Worm (Caenorhabditis elegans) whole organism, L3 larva: Measurements from ENCODE around the gene srh-218.

Experiments used
- ama-1 ChIP-seq: fragments of 150-350 bp; optimal IDR thresholded peaks from 2 replicates; lab custom pipeline; 2018
- ceh-28 ChIP-seq: fragments of 150-350 bp; optimal IDR thresholded peaks from 2 replicates; lab custom pipeline; 2014; ENCODE audit warnings: missing biosample characterization, missing genetic modification reagents, missing genetic modification characterization
- ceh-9 ChIP-seq: sonication (generic microtip); optimal IDR thresholded peaks from 2 replicates; lab custom pipeline; 2018; ENCODE audit warnings: missing biosample characterization, missing genetic modification characterization
- daf-12 ChIP-seq: fragments of 150-350 bp; optimal IDR thresholded peaks from 2 replicates; lab custom pipeline; 2014; ENCODE audit warnings: missing biosample characterization, missing genetic modification reagents, missing genetic modification characterization
- elt-2 ChIP-seq: sonication (generic microtip); optimal IDR thresholded peaks from 2 replicates; lab custom pipeline; 2016; ENCODE audit warnings: missing genetic modification reagents, mild to moderate bottlenecking, missing genetic modification characterization, missing compliant biosample characterization
- elt-3 ChIP-seq, 3 experiments: fragments of 150-350 bp in 1 of 3; sonication (generic microtip) in 2 of 3; optimal IDR thresholded peaks; 2 replicates in 2 of 3; 4 replicates in 1 of 3; lab custom pipeline; 2014 to 2017; ENCODE audit warnings: missing biosample characterization in 3 of 3, missing genetic modification characterization in 3 of 3
- lin-15B ChIP-seq: fragments of 150-350 bp; optimal IDR thresholded peaks from 2 replicates; lab custom pipeline; 2014; ENCODE audit warnings: missing biosample characterization, missing genetic modification characterization
- nhr-11 ChIP-seq: fragments of 150-350 bp; optimal IDR thresholded peaks from 2 replicates; lab custom pipeline; 2014; ENCODE audit warnings: missing biosample characterization, missing genetic modification characterization
- pqm-1 ChIP-seq: fragments of 150-350 bp; optimal IDR thresholded peaks from 2 replicates; lab custom pipeline; 2017; ENCODE audit warnings: missing biosample characterization, missing genetic modification characterization, inconsistent platforms
- unc-39 ChIP-seq: sonication (generic microtip); optimal IDR thresholded peaks from 4 replicates; lab custom pipeline; 2017; ENCODE audit warnings: missing biosample characterization, missing genetic modification characterization

DNA sequence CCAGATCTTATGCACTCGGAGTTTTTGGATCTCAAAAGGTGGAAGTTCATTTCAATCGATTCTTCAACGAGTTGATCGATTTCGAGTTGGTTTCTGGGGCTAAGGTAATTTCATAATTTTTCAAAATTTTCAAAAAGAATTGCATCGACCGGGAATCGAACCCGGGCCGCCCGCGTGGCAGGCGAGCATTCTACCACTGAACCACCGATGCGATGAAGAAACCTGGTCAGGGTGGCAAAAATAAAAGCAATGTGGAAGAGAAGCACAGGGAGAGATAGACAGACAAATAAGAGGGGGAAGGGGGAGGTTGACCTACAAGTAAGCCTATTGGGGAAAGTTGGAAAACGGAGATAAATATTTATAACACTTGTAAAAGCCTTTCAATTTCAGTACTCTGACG lies 11.3 kb downstream of the srh-218 start:
- TF ChIP-seq elt-3 (tag; optimal IDR thresholded peaks at IDR 0.05; lab: Kevin White, UChicago) (no peak), daf-12 (tag; lab: Kevin White, UChicago) (no peak), ceh-28 (tag; lab: Kevin White, UChicago) (no peak), elt-2 (peak; percentile 52), unc-39 (tag; lab: Kevin White, UChicago) (no peak), lin-15B (tag; lab: Kevin White, UChicago) (no peak), pqm-1 (tag; lab: Kevin White, UChicago) (peak; percentile 34), nhr-11 (tag; lab: Kevin White, UChicago) (no peak), ceh-9 (tag; lab: Kevin White, UChicago) (no peak), ama-1 (lab: Kevin White, UChicago) (no peak)
